Worm (Caenorhabditis elegans) whole organism, midembryonic: ENCODE data around the gene C16D9.4.

Source experiments
- T22C8.4 ChIP-seq: fragments of 200-800 bp; sonication (Bioruptor generic); IDR thresholded peaks from 2 replicates; pipeline ENCODE4 v1.3.6; 2022; ENCODE audit warnings: missing genetic modification characterization, missing compliant biosample characterization
- cog-1 ChIP-seq: sonication (generic microtip); optimal IDR thresholded peaks from 2 replicates; lab custom pipeline; 2016; ENCODE audit warnings: missing genetic modification characterization, missing compliant biosample characterization
- flt-1 ChIP-seq: fragments of 200-800 bp; sonication (Bioruptor generic); IDR thresholded peaks from 2 replicates; pipeline ENCODE4 v1.3.6; 2022; ENCODE audit warnings: missing genetic modification characterization, missing compliant biosample characterization
- klf-2 ChIP-seq: fragments of 200-800 bp; sonication (Bioruptor generic); conservative IDR thresholded peaks from 2 replicates; pipeline ENCODE4 v1.3.6; 2022; ENCODE audit warnings: missing genetic modification reagents, missing genetic modification characterization, missing compliant biosample characterization
- med-1 ChIP-seq: sonication (generic microtip); optimal IDR thresholded peaks from 2 replicates; lab custom pipeline; 2017; ENCODE audit warnings: missing genetic modification characterization, mild to moderate bottlenecking, missing compliant biosample characterization, antibody characterized with exemption, missing genetic modification reagents; ENCODE audit not compliant: insufficient read depth
- tab-1 ChIP-seq: fragments of 200-800 bp; sonication (Bioruptor generic); IDR thresholded peaks from 2 replicates; pipeline ENCODE4 v1.3.6; 2022; ENCODE audit warnings: missing genetic modification characterization, missing compliant biosample characterization
- ztf-23 ChIP-seq: fragments of 200-800 bp; sonication (Bioruptor generic); IDR thresholded peaks from 2 replicates; pipeline ENCODE4 v1.3.6; 2022; ENCODE audit warnings: missing genetic modification reagents, missing genetic modification characterization, missing compliant biosample characterization
- ztf-29 ChIP-seq: fragments of 200-800 bp; sonication (Bioruptor generic); IDR thresholded peaks from 2 replicates; pipeline ENCODE4 v1.3.6; 2022; ENCODE audit warnings: missing genetic modification reagents, missing genetic modification characterization, missing compliant biosample characterization

- TF ChIP-seq tab-1 (GFP tag; lab: Robert Waterston, UW): no peak
- no peak for TF ChIP-seq klf-2
- TF ChIP-seq ztf-29 (GFP tag; lab: Robert Waterston, UW): no peak
- no peak for TF ChIP-seq med-1 (GFP tag; lab: Kevin White, UChicago)
- TF ChIP-seq cog-1 (tag; lab: Kevin White, UChicago): no peak
- TF ChIP-seq T22C8.4 (GFP tag; lab: Robert Waterston, UW): no peak
- no peak for TF ChIP-seq ztf-23
- TF ChIP-seq flt-1: no peak
Observed at ce11 chrV:8263941-8264340, 21.2 kb upstream of the C16D9.4 start, which contains the start of gene C16D9.9.
